Fruit fly (Drosophila melanogaster) S2 (cell line): ENCODE results near the gene CG33510.

Experiments used
- CG8478 ChIP-seq: fragments of >200 bp; optimal IDR thresholded peaks from 2 replicates; lab custom pipeline; 2018
- CTCF ChIP-seq, 2 experiments: fragments of >200 bp; optimal IDR thresholded peaks; 2 replicates each; lab custom pipeline; 2018

- TF ChIP-seq CTCF (optimal IDR thresholded peaks at IDR 0.05; lab: Kevin White, UChicago) (no peak), CG8478 (lab: Kevin White, UChicago) (no peak)
Observed at dm6 chr2L:21072389-21072788, 11.7 kb downstream of the CG33510 start.
